Fruit fly (Drosophila melanogaster) whole organism: ENCODE data around the gene mmd.

ENCODE experiments used
- Dll ChIP-seq: fragments of >200 bp; optimal IDR thresholded peaks from 2 replicates; lab custom pipeline; 2017
- EcR ChIP-seq, 2 experiments: fragments of >200 bp; optimal IDR thresholded peaks; 2 replicates each; lab custom pipeline; 2017; ENCODE audit warnings: missing biosample characterization in 2 of 2, missing genetic modification characterization in 2 of 2, missing genetic modification reagents in 2 of 2
- pan ChIP-seq: fragments of >200 bp; optimal IDR thresholded peaks from 2 replicates; lab custom pipeline; 2017
- psq ChIP-seq: fragments of >200 bp; optimal IDR thresholded peaks from 2 replicates; lab custom pipeline; 2017

- TF ChIP-seq Dll (lab: Kevin White, UChicago) (no peak), pan (lab: Kevin White, UChicago) (no peak), EcR (GFP tag; optimal IDR thresholded peaks at IDR 0.05; lab: Kevin White, UChicago) (no peak), psq (lab: Kevin White, UChicago) (no peak)
Observed at dm6 chrX:15909564-15910284, 63.2 kb downstream of the mmd start, which contains the start of gene CycD.
